Worm (Caenorhabditis elegans) whole organism, L4 larva: ENCODE results near the gene T05H10.8.

Source experiments
- F10B5.3 ChIP-seq: sonication (generic microtip); optimal IDR thresholded peaks from 2 replicates; lab custom pipeline; 2016; ENCODE audit warnings: mild to moderate bottlenecking, missing genetic modification characterization, missing compliant biosample characterization
- F37D6.2 ChIP-seq: sonication (generic microtip); optimal IDR thresholded peaks from 2 replicates; lab custom pipeline; 2016; ENCODE audit warnings: mild to moderate bottlenecking, missing genetic modification characterization, missing compliant biosample characterization
- F49E8.2 ChIP-seq: sonication (generic microtip); optimal IDR thresholded peaks from 2 replicates; lab custom pipeline; 2016; ENCODE audit warnings: missing compliant biosample characterization, mild to moderate bottlenecking, missing genetic modification characterization, borderline replicate concordance
- T26A8.4 ChIP-seq: fragments of 200-800 bp; sonication (Bioruptor generic); IDR thresholded peaks from 2 replicates; pipeline ENCODE4 v1.3.6; 2022; ENCODE audit warnings: missing genetic modification characterization, missing compliant biosample characterization
- Y105C5A.15 ChIP-seq: fragments of 200-800 bp; sonication (Bioruptor generic); IDR thresholded peaks from 2 replicates; pipeline ENCODE4 v1.3.6; 2022; ENCODE audit warnings: missing genetic modification characterization, missing compliant biosample characterization
- Y48G9A.11 ChIP-seq: fragments of 200-800 bp; sonication (Bioruptor generic); IDR thresholded peaks from 2 replicates; pipeline ENCODE4 v1.3.6; 2022; ENCODE audit warnings: missing genetic modification reagents, missing genetic modification characterization, missing compliant biosample characterization
- Y75B8A.6 ChIP-seq: fragments of 200-800 bp; sonication (Bioruptor generic); IDR thresholded peaks from 2 replicates; pipeline ENCODE4 v1.3.6; 2022; ENCODE audit warnings: missing genetic modification reagents, missing genetic modification characterization, missing compliant biosample characterization
- ZK337.2 ChIP-seq: fragments of 200-800 bp; sonication (Bioruptor generic); IDR thresholded peaks from 2 replicates; pipeline ENCODE4 v1.3.6; 2022; ENCODE audit warnings: missing genetic modification reagents, missing genetic modification characterization, missing compliant biosample characterization
- ZK546.5 ChIP-seq, 2 experiments: sonication (generic microtip); optimal IDR thresholded peaks; 2 replicates each; lab custom pipeline; 2017; ENCODE audit warnings: missing biosample characterization in 2 of 2, missing genetic modification characterization in 2 of 2
- aha-1 ChIP-seq: fragments of 150-350 bp; peaks from one replicate; lab custom pipeline; 2014; ENCODE audit warnings: missing biosample characterization, missing genetic modification characterization
- aly-2 ChIP-seq: sonication (generic microtip); optimal IDR thresholded peaks from 2 replicates; lab custom pipeline; 2018; ENCODE audit warnings: missing biosample characterization, missing genetic modification characterization
- ceh-20 ChIP-seq: fragments of 200-800 bp; sonication (Bioruptor generic); IDR thresholded peaks from 2 replicates; pipeline ENCODE4 v1.3.6; 2022; ENCODE audit warnings: missing genetic modification reagents, missing genetic modification characterization, missing compliant biosample characterization
- ceh-28 ChIP-seq: fragments of 150-350 bp; optimal IDR thresholded peaks from 2 replicates; lab custom pipeline; 2014; ENCODE audit warnings: missing biosample characterization, missing genetic modification reagents, missing genetic modification characterization
- ceh-32 ChIP-seq: sonication (generic microtip); optimal IDR thresholded peaks from 2 replicates; lab custom pipeline; 2016; ENCODE audit warnings: mild to moderate bottlenecking, missing genetic modification characterization, missing compliant biosample characterization; ENCODE audit not compliant: poor library complexity
- ceh-44 ChIP-seq: fragments of 200-800 bp; sonication (Bioruptor generic); IDR thresholded peaks from 2 replicates; pipeline ENCODE4 v1.3.6; 2022; ENCODE audit warnings: missing genetic modification reagents, missing genetic modification characterization, missing compliant biosample characterization
- ceh-82 ChIP-seq: sonication (generic microtip); optimal IDR thresholded peaks from 2 replicates; lab custom pipeline; 2017; ENCODE audit warnings: missing biosample characterization, missing genetic modification characterization
- daf-16 ChIP-seq, 3 experiments: sonication (generic microtip); optimal IDR thresholded peaks; 2 replicates each; lab custom pipeline; 2016 to 2017; ENCODE audit warnings: missing genetic modification characterization in 3 of 3, missing genetic modification reagents in 3 of 3, mild to moderate bottlenecking in 2 of 3, missing compliant biosample characterization in 2 of 3, missing biosample characterization in 1 of 3, moderate library complexity in 1 of 3
- dmd-6 ChIP-seq: fragments of 200-800 bp; sonication (Bioruptor generic); IDR thresholded peaks from 2 replicates; pipeline ENCODE4 v1.3.6; 2022; ENCODE audit warnings: missing genetic modification reagents, missing genetic modification characterization, missing compliant biosample characterization
- dpl-1 ChIP-seq: fragments of 150-350 bp; optimal IDR thresholded peaks from 2 replicates; lab custom pipeline; 2014; ENCODE audit warnings: missing biosample characterization, missing genetic modification reagents, missing genetic modification characterization
- egl-43 ChIP-seq: fragments of 200-800 bp; sonication (Bioruptor generic); IDR thresholded peaks from 2 replicates; pipeline ENCODE4 v1.3.6; 2022; ENCODE audit warnings: missing genetic modification reagents, missing genetic modification characterization, missing compliant biosample characterization
- fos-1 ChIP-seq: fragments of 150-350 bp; optimal IDR thresholded peaks from 2 replicates; lab custom pipeline; 2014; ENCODE audit warnings: missing biosample characterization, missing genetic modification characterization
- gei-8 ChIP-seq: fragments of 200-800 bp; sonication (Bioruptor generic); optimal IDR thresholded peaks from 2 replicates; lab custom pipeline; 2018; ENCODE audit warnings: mild to moderate bottlenecking, missing genetic modification characterization, missing compliant biosample characterization
- hlh-11 ChIP-seq: fragments of 200-800 bp; sonication (Bioruptor generic); optimal IDR thresholded peaks from 2 replicates; lab custom pipeline; 2018; ENCODE audit warnings: mild to moderate bottlenecking, missing genetic modification characterization, missing compliant biosample characterization
- hlh-30 ChIP-seq: sonication (generic microtip); optimal IDR thresholded peaks from 2 replicates; lab custom pipeline; 2017; ENCODE audit warnings: antibody characterized with exemption, mild to moderate bottlenecking, missing genetic modification characterization, missing compliant biosample characterization; ENCODE audit not compliant: insufficient read depth
- jun-1 ChIP-seq: fragments of 150-350 bp; optimal IDR thresholded peaks from 2 replicates; lab custom pipeline; 2014; ENCODE audit warnings: missing biosample characterization, missing genetic modification reagents, missing genetic modification characterization
- lim-7 ChIP-seq: fragments of 200-800 bp; sonication (Bioruptor generic); IDR thresholded peaks from 2 replicates; pipeline ENCODE4 v1.3.6; 2022; ENCODE audit warnings: missing genetic modification characterization, missing compliant biosample characterization
- lin-1 ChIP-seq: fragments of 200-800 bp; sonication (Bioruptor generic); IDR thresholded peaks from 2 replicates; pipeline ENCODE4 v1.3.6; 2022; ENCODE audit warnings: missing genetic modification reagents, missing genetic modification characterization, missing compliant biosample characterization
- lin-15B ChIP-seq: fragments of 150-350 bp; sonication (generic microtip); optimal IDR thresholded peaks from 3 replicates; lab custom pipeline; 2014; ENCODE audit warnings: missing biosample characterization, missing genetic modification characterization
- lin-38 ChIP-seq: fragments of 200-800 bp; sonication (Bioruptor generic); IDR thresholded peaks from 2 replicates; pipeline ENCODE4 v1.3.6; 2022; ENCODE audit warnings: missing genetic modification reagents, missing genetic modification characterization, missing compliant biosample characterization
- lir-3 ChIP-seq: sonication (generic microtip); optimal IDR thresholded peaks from 2 replicates; lab custom pipeline; 2016; ENCODE audit warnings: mild to moderate bottlenecking, missing genetic modification characterization, missing compliant biosample characterization
- mep-1 ChIP-seq: fragments of 150-350 bp; sonication (generic microtip); optimal IDR thresholded peaks from 3 replicates; lab custom pipeline; 2014; ENCODE audit warnings: missing biosample characterization, missing genetic modification characterization
- nhr-10 ChIP-seq: fragments of 150-350 bp; optimal IDR thresholded peaks from 2 replicates; lab custom pipeline; 2014; ENCODE audit warnings: missing biosample characterization, missing genetic modification characterization
- nhr-11 ChIP-seq: fragments of 150-350 bp; optimal IDR thresholded peaks from 2 replicates; lab custom pipeline; 2014; ENCODE audit warnings: missing biosample characterization, missing genetic modification characterization
- nhr-237 ChIP-seq: sonication (generic microtip); optimal IDR thresholded peaks from 2 replicates; lab custom pipeline; 2017; ENCODE audit warnings: missing biosample characterization, missing genetic modification characterization
- nhr-25 ChIP-seq: sonication (generic microtip); optimal IDR thresholded peaks from 2 replicates; lab custom pipeline; 2017; ENCODE audit warnings: missing genetic modification characterization, mild to moderate bottlenecking, missing compliant biosample characterization, antibody characterized with exemption, moderate library complexity, borderline replicate concordance; ENCODE audit not compliant: insufficient read depth
- nhr-42 ChIP-seq: fragments of 200-800 bp; sonication (Bioruptor generic); IDR thresholded peaks from 2 replicates; pipeline ENCODE4 v1.3.6; 2022; ENCODE audit warnings: missing genetic modification characterization, missing compliant biosample characterization
- nhr-48 ChIP-seq: sonication (generic microtip); optimal IDR thresholded peaks from 2 replicates; lab custom pipeline; 2016; ENCODE audit warnings: mild to moderate bottlenecking, missing genetic modification characterization, missing compliant biosample characterization
- nhr-6 ChIP-seq: fragments of 150-350 bp; optimal IDR thresholded peaks from 2 replicates; lab custom pipeline; 2014; ENCODE audit warnings: missing biosample characterization, missing genetic modification characterization
- nhr-76 ChIP-seq: fragments of 150-350 bp; optimal IDR thresholded peaks from 2 replicates; lab custom pipeline; 2014; ENCODE audit warnings: missing biosample characterization, missing genetic modification characterization
- pha-4 ChIP-seq, 2 experiments: fragments of 150-350 bp in 1 of 2; fragments of 200-800 bp in 1 of 2; sonication (Bioruptor generic) in 1 of 2; IDR thresholded peaks in 1 of 2; optimal IDR thresholded peaks in 1 of 2; 2 replicates each; pipeline versions ENCODE4 v1.3.6 to Lab custom; 2014 to 2022; ENCODE audit warnings: missing genetic modification characterization in 2 of 2, missing genetic modification reagents in 2 of 2, missing biosample characterization in 1 of 2, missing compliant biosample characterization in 1 of 2
- rbr-2 ChIP-seq: sonication (generic microtip); optimal IDR thresholded peaks from 2 replicates; lab custom pipeline; 2016; ENCODE audit warnings: missing genotype, missing genetic modification characterization, missing compliant biosample characterization
- saeg-2 ChIP-seq: fragments of 200-800 bp; sonication (Bioruptor generic); IDR thresholded peaks from 2 replicates; pipeline ENCODE4 v1.3.6; 2022; ENCODE audit warnings: missing genetic modification reagents, missing genetic modification characterization, missing compliant biosample characterization
- set-16 ChIP-seq: fragments of 200-800 bp; sonication (Bioruptor generic); IDR thresholded peaks from 2 replicates; pipeline ENCODE4 v1.3.6; 2022; ENCODE audit warnings: missing genetic modification reagents, missing genetic modification characterization, missing compliant biosample characterization
- skn-1 ChIP-seq: fragments of 150-350 bp; optimal IDR thresholded peaks from 2 replicates; lab custom pipeline; 2014; ENCODE audit warnings: missing biosample characterization, missing genetic modification characterization
- snpc-1.2 ChIP-seq: fragments of 200-800 bp; sonication (Bioruptor generic); IDR thresholded peaks from 2 replicates; pipeline ENCODE4 v1.3.6; 2022; ENCODE audit warnings: missing genetic modification reagents, missing genetic modification characterization, missing compliant biosample characterization
- snpc-4 ChIP-seq: fragments of 150-350 bp; optimal IDR thresholded peaks from 2 replicates; lab custom pipeline; 2014; ENCODE audit warnings: missing biosample characterization, missing genetic modification characterization
- tag-97 ChIP-seq: fragments of 200-800 bp; sonication (Bioruptor generic); IDR thresholded peaks from 2 replicates; pipeline ENCODE4 v1.3.6; 2022; ENCODE audit warnings: missing genetic modification characterization, missing compliant biosample characterization
- tra-1 ChIP-seq: fragments of 200-800 bp; sonication (Bioruptor generic); IDR thresholded peaks from 2 replicates; pipeline ENCODE4 v1.3.6; 2022; ENCODE audit warnings: missing genetic modification reagents, missing genetic modification characterization, missing compliant biosample characterization
- zfp-2 ChIP-seq: sonication (generic microtip); optimal IDR thresholded peaks from 2 replicates; lab custom pipeline; 2016; ENCODE audit warnings: mild to moderate bottlenecking, missing genetic modification characterization, missing compliant biosample characterization
- zfp-3 ChIP-seq: fragments of 200-800 bp; sonication (Bioruptor generic); conservative IDR thresholded peaks from 2 replicates; pipeline ENCODE4 v1.3.6; 2022; ENCODE audit warnings: missing genetic modification reagents, missing genetic modification characterization, missing compliant biosample characterization
- ztf-7 ChIP-seq: fragments of 150-350 bp; optimal IDR thresholded peaks from 2 replicates; lab custom pipeline; 2014; ENCODE audit warnings: missing biosample characterization, missing genetic modification characterization

T05H10.8 gene

DNA sequence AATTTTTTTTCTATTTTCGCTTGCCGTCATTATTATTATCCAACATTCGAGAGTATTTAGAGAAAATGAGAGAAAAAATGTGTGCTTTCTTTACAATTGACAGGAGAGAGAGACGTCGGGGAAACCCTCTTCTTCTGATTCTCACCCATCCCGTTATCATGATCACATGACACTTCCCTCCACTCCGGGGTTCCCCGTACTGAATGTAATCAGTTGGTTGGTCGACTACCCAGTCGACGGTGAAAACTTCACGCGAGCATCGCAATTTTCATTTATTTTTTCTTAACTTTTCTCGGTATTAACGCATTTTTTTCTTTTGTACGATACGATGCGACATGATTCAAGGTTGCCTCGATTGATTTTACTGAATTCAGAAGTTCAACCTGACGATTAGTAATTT is 42.7 kb upstream of the T05H10.8 start (continued):
- TF ChIP-seq rbr-2 (tag; lab: Kevin White, UChicago) (no peak), lin-38 (GFP tag; lab: Robert Waterston, UW) (peak; percentile 45), ceh-44 (GFP tag; lab: Robert Waterston, UW) (no peak), T26A8.4 (GFP tag; lab: Robert Waterston, UW) (peak; percentile 15; the same call in 1 of the 2 replicates), gei-8 (GFP tag; lab: Kevin White, UChicago) (no peak), lim-7 (no peak), aha-1 (tag; lab: Kevin White, UChicago) (peak; percentile 98), nhr-11 (tag; lab: Kevin White, UChicago) (peak; percentile 35), dmd-6 (GFP tag; lab: Robert Waterston, UW) (peak; percentile 95), F10B5.3 (no peak), nhr-42 (GFP tag; lab: Robert Waterston, UW) (no peak), saeg-2 (GFP tag; lab: Robert Waterston, UW) (no peak; the same call in 1 of the 2 replicates), snpc-1.2 (GFP tag; lab: Robert Waterston, UW) (no peak), fos-1 (tag; lab: Kevin White, UChicago) (no peak), lin-15B (tag; lab: Kevin White, UChicago) (no peak), ceh-28 (no peak), pha-4 (GFP tag; IDR thresholded peaks at IDR 0.05; lab: Robert Waterston, UW) (peak; percentile 34; the same call in 1 of the 2 replicates), pha-4 (tag; optimal IDR thresholded peaks at IDR 0.05; lab: Kevin White, UChicago) (no peak), snpc-4 (tag; lab: Kevin White, UChicago) (no peak), ztf-7 (tag; lab: Kevin White, UChicago) (no peak), nhr-237 (no peak), hlh-11 (tag; lab: Kevin White, UChicago) (peak; percentile 80), F37D6.2 (no peak), zfp-3 (GFP tag; lab: Robert Waterston, UW) (no peak), lin-1 (GFP tag; lab: Robert Waterston, UW) (no peak; the same call in 1 of the 2 replicates), zfp-2 (tag; lab: Kevin White, UChicago) (no peak), Y75B8A.6 (GFP tag; lab: Robert Waterston, UW) (no peak), set-16 (GFP tag; lab: Robert Waterston, UW) (no peak), nhr-25 (tag; lab: Kevin White, UChicago) (no peak), nhr-48 (tag; lab: Kevin White, UChicago) (peak; percentile 70), ceh-20 (GFP tag; lab: Robert Waterston, UW) (no peak), mep-1 (tag; lab: Kevin White, UChicago) (peak; percentile 15), nhr-6 (tag; lab: Kevin White, UChicago) (no peak), jun-1 (tag; lab: Kevin White, UChicago) (no peak), hlh-30 (tag; lab: Kevin White, UChicago) (peak; percentile 79), egl-43 (GFP tag; lab: Robert Waterston, UW) (peak; percentile 53; the same call in 1 of the 2 replicates), F49E8.2 (tag; lab: Kevin White, UChicago) (no peak), dpl-1 (GFP tag; lab: Kevin White, UChicago) (no peak), skn-1 (tag; lab: Kevin White, UChicago) (no peak), nhr-76 (no peak), ZK337.2 (GFP tag; lab: Robert Waterston, UW) (no peak), ceh-82 (tag; lab: Kevin White, UChicago) (no peak), nhr-10 (tag; lab: Kevin White, UChicago) (no peak), ZK546.5 (tag; optimal IDR thresholded peaks at IDR 0.05; lab: Kevin White, UChicago) (no peak), daf-16 (GFP tag; optimal IDR thresholded peaks at IDR 0.05; lab: Kevin White, UChicago) (peak in 1 of 2 experiments; percentile 39), daf-16 (tag; optimal IDR thresholded peaks at IDR 0.05; lab: Kevin White, UChicago) (peak; percentile 20), tra-1 (peak; percentile 76; the same call in 1 of the 2 replicates), lir-3 (tag; lab: Kevin White, UChicago) (no peak), Y48G9A.11 (GFP tag; lab: Robert Waterston, UW) (no peak), ceh-32 (tag; lab: Kevin White, UChicago) (no peak), Y105C5A.15 (GFP tag; lab: Robert Waterston, UW) (no peak), aly-2 (tag; lab: Kevin White, UChicago) (no peak), tag-97 (GFP tag; lab: Robert Waterston, UW) (no peak)
